Worm (Caenorhabditis elegans): ENCODE measurements around the gene R74.7.

R74.7 gene

DNA sequence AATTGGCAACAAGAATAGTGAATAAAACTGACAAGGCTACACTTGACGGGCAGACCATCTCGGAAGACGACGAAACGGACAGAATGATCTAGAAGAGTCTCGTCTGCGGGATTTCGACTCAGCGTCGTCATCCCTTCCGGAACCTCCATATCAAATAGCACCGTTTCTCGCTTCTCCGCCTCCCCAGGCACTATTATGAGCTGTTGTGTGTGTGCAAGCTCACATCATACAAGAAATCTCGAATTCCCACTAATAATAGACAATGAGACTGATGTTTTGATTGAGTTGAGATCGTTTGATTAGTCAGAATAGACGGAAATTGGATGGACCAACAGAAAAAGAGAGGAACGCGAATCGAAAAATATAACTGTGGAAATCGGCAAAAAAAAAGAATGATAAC lies 14.0 kb upstream of the R74.7 start, which contains the start of gene spp-28:
spp-28 (minus strand) TSS at position 101 of the 400 bp plus-strand sequence.
- no peak for TF ChIP-seq cebp-2 (GFP tag; IDR thresholded peaks at IDR 0.05)
- no peak for TF ChIP-seq unc-130 (GFP tag; optimal IDR thresholded peaks at IDR 0.05)
- no peak for TF ChIP-seq unc-62 (GFP tag; optimal IDR thresholded peaks at IDR 0.05)
- no peak for TF ChIP-seq Y79H2A.3 (GFP tag; conservative IDR thresholded peaks at IDR 0.05)
- TF ChIP-seq rcor-1 (GFP tag; IDR thresholded peaks at IDR 0.05): no peak
- TF ChIP-seq cebp-1 (GFP tag; IDR thresholded peaks at IDR 0.05): no peak
- TF ChIP-seq cebp-1 (tag; optimal IDR thresholded peaks at IDR 0.05): no peak
- no peak for TF ChIP-seq xnd-1 (tag; optimal IDR thresholded peaks at IDR 0.05)
- TF ChIP-seq attf-3 (GFP tag; conservative IDR thresholded peaks at IDR 0.05): no peak
- no peak for TF ChIP-seq ztf-18 (tag; optimal IDR thresholded peaks at IDR 0.05)
- TF ChIP-seq dpff-1 (tag; optimal IDR thresholded peaks at IDR 0.05): no peak
- no peak for TF ChIP-seq hsf-1 (GFP tag; IDR thresholded peaks at IDR 0.05)
- no peak for TF ChIP-seq madf-10 (tag; optimal IDR thresholded peaks at IDR 0.05)
- no peak for TF ChIP-seq nhr-27 (tag; optimal IDR thresholded peaks at IDR 0.05)

DNA sequence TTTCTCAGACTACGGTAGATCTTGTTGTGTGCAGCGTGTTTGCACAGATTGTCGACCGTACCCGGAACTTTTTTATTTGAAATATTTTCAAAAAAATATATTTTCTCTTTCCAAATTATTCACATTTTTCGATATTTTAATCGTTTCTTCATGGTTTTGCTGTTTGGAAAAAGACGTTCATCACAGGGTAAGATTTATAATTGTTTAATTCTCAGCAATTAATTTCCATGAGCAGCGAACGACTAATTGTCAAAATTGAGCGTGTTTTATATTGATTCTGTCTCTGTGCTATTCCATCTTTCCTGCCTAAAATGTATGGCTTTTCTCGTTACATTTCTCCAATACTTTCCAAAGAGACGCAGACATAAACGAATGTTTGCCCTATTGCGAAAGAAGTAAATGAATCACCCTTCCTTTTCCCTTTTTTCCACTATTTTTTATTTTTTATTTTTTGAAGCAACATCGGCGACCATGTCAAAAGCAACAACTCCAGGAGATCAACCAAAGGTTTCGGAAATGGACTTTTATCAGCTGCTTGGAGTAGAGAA lies 13.1 kb upstream of the R74.7 start, which contains the start of gene dnj-16:
dnj-16 (plus strand) TSS at position 51 of the 548 bp plus-strand sequence.
- TF ChIP-seq let-526 (GFP tag; IDR thresholded peaks at IDR 0.05) (no peak), dpl-1 (GFP tag; optimal IDR thresholded peaks at IDR 0.05) (no peak), let-607 (tag; optimal IDR thresholded peaks at IDR 0.05) (no peak), madf-8 (GFP tag; conservative IDR thresholded peaks at IDR 0.05) (no peak), nhr-90 (tag; optimal IDR thresholded peaks at IDR 0.05) (no peak), lsl-1 (GFP tag; optimal IDR thresholded peaks at IDR 0.05) (peak; percentile 85), cebp-1 (GFP tag; IDR thresholded peaks at IDR 0.05) (peak; percentile 96), cebp-1 (tag; optimal IDR thresholded peaks at IDR 0.05) (peak; percentile 98), snpc-4 (GFP tag; optimal IDR thresholded peaks at IDR 0.05) (no peak), snpc-4 (tag; optimal IDR thresholded peaks at IDR 0.05) (no peak), dpff-1 (tag; optimal IDR thresholded peaks at IDR 0.05) (no peak), B0035.1 (tag; optimal IDR thresholded peaks at IDR 0.05) (no peak), egl-44 (GFP tag; IDR thresholded peaks at IDR 0.05) (no peak), F37B4.10 (GFP tag; IDR thresholded peaks at IDR 0.05) (no peak), nhr-179 (tag; optimal IDR thresholded peaks at IDR 0.05) (no peak), nhr-80 (tag; optimal IDR thresholded peaks at IDR 0.05) (peak; percentile 31), madf-10 (tag; optimal IDR thresholded peaks at IDR 0.05) (no peak), F10E7.11 (tag; optimal IDR thresholded peaks at IDR 0.05) (no peak), ama-1 (optimal IDR thresholded peaks at IDR 0.05) (no peak), ama-1 (GFP tag; optimal IDR thresholded peaks at IDR 0.05) (no peak), nhr-120 (GFP tag; IDR thresholded peaks at IDR 0.05) (no peak), lag-1 (GFP tag; IDR thresholded peaks at IDR 0.05) (no peak), snpc-1.1 (tag; optimal IDR thresholded peaks at IDR 0.05; ENCODE audit: insufficient read depth) (no peak), F57A8.1 (GFP tag; optimal IDR thresholded peaks at IDR 0.05) (no peak), B0336.3 (GFP tag; IDR thresholded peaks at IDR 0.05) (no peak), ztf-6 (GFP tag; IDR thresholded peaks at IDR 0.05) (no peak), ztf-28 (GFP tag; IDR thresholded peaks at IDR 0.05) (no peak), tbp1 (GFP tag; optimal IDR thresholded peaks at IDR 0.05) (no peak), attf-5 (GFP tag; optimal IDR thresholded peaks at IDR 0.05) (peak; percentile 61), dox-1 (GFP tag; IDR thresholded peaks at IDR 0.05) (no peak), aptf-3 (GFP tag; IDR thresholded peaks at IDR 0.05) (no peak), unc-62 (GFP tag; optimal IDR thresholded peaks at IDR 0.05) (no peak), snpc-3.4 (tag; optimal IDR thresholded peaks at IDR 0.05) (no peak), Y53G8AR.9 (GFP tag; conservative IDR thresholded peaks at IDR 0.05) (no peak), hmg-1.2 (GFP tag; IDR thresholded peaks at IDR 0.05) (peak; percentile 23; the same call in 1 of the 2 replicates), somi-1 (GFP tag; optimal IDR thresholded peaks at IDR 0.05) (no peak), snpc-1.3 (tag; optimal IDR thresholded peaks at IDR 0.05; ENCODE audit: insufficient read depth) (peak; percentile 24), fkh-3 (tag; optimal IDR thresholded peaks at IDR 0.05) (no peak), F39B2.1 (GFP tag; IDR thresholded peaks at IDR 0.05) (no peak)

Measured in whole organism, young adult.